Worm (Caenorhabditis elegans) whole organism, L4 larva: ENCODE results near the gene F49C5.3.

Experiments
- dmd-8 ChIP-seq: fragments of 200-800 bp; sonication (Bioruptor generic); IDR thresholded peaks from 2 replicates; pipeline ENCODE4 v1.3.6; 2022; ENCODE audit warnings: missing genetic modification characterization, missing compliant biosample characterization
- lin-13 ChIP-seq: fragments of 150-350 bp; optimal IDR thresholded peaks from 2 replicates; lab custom pipeline; 2014; ENCODE audit warnings: missing biosample characterization, missing genetic modification reagents, missing genetic modification characterization
- nhr-28 ChIP-seq: fragments of 150-350 bp; optimal IDR thresholded peaks from 2 replicates; lab custom pipeline; 2014; ENCODE audit warnings: missing biosample characterization, missing genetic modification characterization
- snpc-4 ChIP-seq: fragments of 150-350 bp; optimal IDR thresholded peaks from 2 replicates; lab custom pipeline; 2014; ENCODE audit warnings: missing biosample characterization, missing genetic modification characterization
- unc-39 ChIP-seq: sonication (generic microtip); optimal IDR thresholded peaks from 2 replicates; lab custom pipeline; 2017; ENCODE audit warnings: missing biosample characterization, missing genetic modification characterization
- zfp-2 ChIP-seq: sonication (generic microtip); optimal IDR thresholded peaks from 2 replicates; lab custom pipeline; 2016; ENCODE audit warnings: mild to moderate bottlenecking, missing genetic modification characterization, missing compliant biosample characterization

- TF ChIP-seq unc-39 (tag; lab: Kevin White, UChicago) (no peak), zfp-2 (tag; lab: Kevin White, UChicago) (no peak), nhr-28 (tag; lab: Kevin White, UChicago) (no peak), snpc-4 (tag; lab: Kevin White, UChicago) (no peak), dmd-8 (GFP tag; lab: Robert Waterston, UW) (no peak), lin-13 (no peak)
Measured at ce11 chrII:12573541-12573940, 37.2 kb downstream of the F49C5.3 start, which contains the start of gene Y38E10A.2.
